Fruit fly (Drosophila melanogaster) whole organism, embryonic: ENCODE results near the gene CaMKII.

Source experiments
- Adf1 ChIP-seq: fragments of 200-800 bp; sonication (Bioruptor generic); IDR thresholded peaks from 2 replicates; pipeline ENCODE4 v1.3.6; 2022; ENCODE audit warnings: missing biosample characterization, missing genetic modification characterization
- BtbVII ChIP-seq: fragments of 200-800 bp; sonication (Bioruptor generic); optimal IDR thresholded peaks from 3 replicates; lab custom pipeline; 2017; ENCODE audit warnings: missing biosample characterization, mild to moderate bottlenecking, missing genetic modification characterization
- CG15011 ChIP-seq: fragments of 200-800 bp; sonication (Bioruptor generic); optimal IDR thresholded peaks from 3 replicates; lab custom pipeline; 2018; ENCODE audit warnings: missing biosample characterization, mild to moderate bottlenecking, missing genetic modification characterization
- CG17361 ChIP-seq: fragments of 200-800 bp; sonication (Bioruptor generic); IDR thresholded peaks from 3 replicates; pipeline ENCODE4 v1.3.6; 2022; ENCODE audit warnings: missing biosample characterization, missing genetic modification characterization
- CG17612 ChIP-seq: fragments of 200-800 bp; sonication (Bioruptor generic); IDR thresholded peaks from 2 replicates; pipeline ENCODE4 v1.3.6; 2022; ENCODE audit warnings: missing biosample characterization, missing genetic modification characterization
- CG18011 ChIP-seq: fragments of 200-800 bp; sonication (Bioruptor generic); optimal IDR thresholded peaks from 2 replicates; lab custom pipeline; 2017; ENCODE audit warnings: missing biosample characterization, missing genetic modification characterization, mild to moderate bottlenecking, moderate library complexity, missing genotype
- CG2889 ChIP-seq: fragments of 200-800 bp; sonication (Bioruptor generic); IDR thresholded peaks from 3 replicates; pipeline ENCODE4 v1.3.6; 2022; ENCODE audit warnings: missing biosample characterization, missing genetic modification characterization
- CG33213 ChIP-seq: fragments of 200-800 bp; sonication (Bioruptor generic); optimal IDR thresholded peaks from 3 replicates; lab custom pipeline; 2016; ENCODE audit warnings: missing biosample characterization, missing genetic modification characterization
- CG34422 ChIP-seq: fragments of 200-800 bp; sonication (Bioruptor generic); IDR thresholded peaks from 3 replicates; pipeline ENCODE4 v1.3.6; 2022; ENCODE audit warnings: missing biosample characterization, missing genetic modification characterization
- CG3995 ChIP-seq: fragments of 200-800 bp; sonication (Bioruptor generic); optimal IDR thresholded peaks from 3 replicates; lab custom pipeline; 2016; ENCODE audit warnings: missing biosample characterization, missing genetic modification characterization
- CG4360 ChIP-seq: fragments of 200-800 bp; sonication (Bioruptor generic); IDR thresholded peaks from 2 replicates; pipeline ENCODE4 v1.3.6; 2022; ENCODE audit warnings: missing biosample characterization, missing genetic modification characterization
- CG4424 ChIP-seq: fragments of 200-800 bp; sonication (Bioruptor generic); optimal IDR thresholded peaks from 3 replicates; lab custom pipeline; 2016; ENCODE audit warnings: missing biosample characterization, missing genetic modification characterization
- CG4820 ChIP-seq: fragments of 200-800 bp; sonication (Bioruptor generic); optimal IDR thresholded peaks from 3 replicates; lab custom pipeline; 2016; ENCODE audit warnings: missing biosample characterization, missing genetic modification characterization
- CG5953 ChIP-seq: fragments of 200-800 bp; sonication (Bioruptor generic); IDR thresholded peaks from 2 replicates; pipeline ENCODE4 v1.3.6; 2022; ENCODE audit warnings: missing biosample characterization, missing genetic modification characterization
- CG6813 ChIP-seq: fragments of 200-800 bp; sonication (Bioruptor generic); optimal IDR thresholded peaks from 2 replicates; lab custom pipeline; 2017; ENCODE audit warnings: missing biosample characterization, missing genetic modification characterization, mild to moderate bottlenecking, moderate library complexity, missing genetic modification reagents
- CG7271 ChIP-seq: fragments of 200-800 bp; sonication (Bioruptor generic); optimal IDR thresholded peaks from 2 replicates; lab custom pipeline; 2018; ENCODE audit warnings: missing biosample characterization, mild to moderate bottlenecking, missing genetic modification characterization, moderate library complexity
- CG7372 ChIP-seq: fragments of 200-800 bp; sonication (Bioruptor generic); IDR thresholded peaks from 2 replicates; pipeline ENCODE4 v1.3.6; 2022; ENCODE audit warnings: missing biosample characterization, missing genetic modification characterization
- CG8765 ChIP-seq: fragments of 200-800 bp; sonication (Bioruptor generic); IDR thresholded peaks from 2 replicates; pipeline ENCODE4 v1.3.6; 2022; ENCODE audit warnings: missing biosample characterization, missing genetic modification characterization
- CG8944 ChIP-seq: fragments of 200-800 bp; sonication (Bioruptor generic); optimal IDR thresholded peaks from 3 replicates; lab custom pipeline; 2016; ENCODE audit warnings: missing biosample characterization, missing genetic modification characterization
- CG9932 ChIP-seq: fragments of 200-800 bp; sonication (Bioruptor generic); IDR thresholded peaks from 2 replicates; pipeline ENCODE4 v1.3.6; 2022; ENCODE audit warnings: missing biosample characterization, missing genetic modification characterization
- CkIIα-i1 ChIP-seq: fragments of 200-800 bp; sonication (Bioruptor generic); IDR thresholded peaks from 2 replicates; pipeline ENCODE4 v1.3.6; 2022; ENCODE audit warnings: missing biosample characterization, missing genetic modification characterization
- Dad ChIP-seq: fragments of 200-800 bp; sonication (Bioruptor generic); optimal IDR thresholded peaks from 3 replicates; lab custom pipeline; 2016; ENCODE audit warnings: missing biosample characterization, missing genetic modification characterization
- Doc3 ChIP-seq: fragments of 200-800 bp; sonication (Bioruptor generic); IDR thresholded peaks from 3 replicates; pipeline ENCODE4 v1.3.6; 2022; ENCODE audit warnings: missing biosample characterization, missing genetic modification characterization; ENCODE audit not compliant: partially characterized antibody
- Gug ChIP-seq: fragments of 200-800 bp; sonication (Bioruptor generic); IDR thresholded peaks from 4 replicates; pipeline ENCODE4 v1.3.6; 2022; ENCODE audit warnings: missing biosample characterization, missing genetic modification characterization
- H15 ChIP-seq: fragments of 200-800 bp; sonication (Bioruptor generic); IDR thresholded peaks from 3 replicates; pipeline ENCODE4 v1.3.6; 2022; ENCODE audit warnings: missing biosample characterization, missing genetic modification characterization
- Hey ChIP-seq: fragments of 200-800 bp; sonication (Bioruptor generic); optimal IDR thresholded peaks from 3 replicates; lab custom pipeline; 2018; ENCODE audit warnings: missing biosample characterization, mild to moderate bottlenecking, missing genetic modification characterization
- Hmr ChIP-seq: fragments of 200-800 bp; sonication (Bioruptor generic); optimal IDR thresholded peaks from 3 replicates; lab custom pipeline; 2017; ENCODE audit warnings: mild to moderate bottlenecking, missing biosample characterization, missing genetic modification reagents, missing genetic modification characterization
- Hsf ChIP-seq: fragments of 200-800 bp; sonication (Bioruptor generic); optimal IDR thresholded peaks from 3 replicates; lab custom pipeline; 2016; ENCODE audit warnings: missing biosample characterization, missing genetic modification characterization
- Myb ChIP-seq: fragments of 200-800 bp; sonication (Bioruptor generic); optimal IDR thresholded peaks from 2 replicates; lab custom pipeline; 2016; ENCODE audit warnings: missing biosample characterization, missing genetic modification characterization
- Nf-YA ChIP-seq: fragments of 200-800 bp; sonication (Bioruptor generic); IDR thresholded peaks from 2 replicates; pipeline ENCODE4 v1.3.6; 2022; ENCODE audit warnings: missing biosample characterization, missing genetic modification characterization
- Nf-YC ChIP-seq: fragments of 200-800 bp; optimal IDR thresholded peaks from 3 replicates; lab custom pipeline; 2019; ENCODE audit warnings: missing biosample characterization, mild to moderate bottlenecking, missing genetic modification characterization, moderate library complexity
- PHDP ChIP-seq: fragments of 200-800 bp; sonication (Bioruptor generic); optimal IDR thresholded peaks from 3 replicates; lab custom pipeline; 2018; ENCODE audit warnings: missing biosample characterization, mild to moderate bottlenecking, missing genetic modification characterization, moderate library complexity
- Ssrp ChIP-seq: fragments of 200-800 bp; sonication (Bioruptor generic); optimal IDR thresholded peaks from 2 replicates; lab custom pipeline; 2018; ENCODE audit warnings: missing biosample characterization, mild to moderate bottlenecking, missing genetic modification characterization, moderate library complexity
- crc ChIP-seq: fragments of 200-800 bp; sonication (Bioruptor generic); optimal IDR thresholded peaks from 2 replicates; lab custom pipeline; 2016; ENCODE audit warnings: missing biosample characterization, missing genetic modification characterization
- dpn ChIP-seq, 2 experiments: fragments of 200-800 bp; sonication (Bioruptor generic); optimal IDR thresholded peaks; 3 replicates each; lab custom pipeline; 2016; ENCODE audit warnings: missing biosample characterization in 2 of 2, missing genetic modification characterization in 2 of 2
- exex ChIP-seq: fragments of 200-800 bp; sonication (Bioruptor generic); optimal IDR thresholded peaks from 4 replicates; lab custom pipeline; 2018; ENCODE audit warnings: missing biosample characterization, mild to moderate bottlenecking, missing genetic modification characterization, moderate library complexity
- fu2 ChIP-seq: fragments of 200-800 bp; sonication (Bioruptor generic); optimal IDR thresholded peaks from 2 replicates; lab custom pipeline; 2016; ENCODE audit warnings: missing biosample characterization, missing genetic modification characterization
- gem ChIP-seq: fragments of 200-800 bp; sonication (Bioruptor generic); optimal IDR thresholded peaks from 2 replicates; lab custom pipeline; 2019; ENCODE audit warnings: missing biosample characterization, mild to moderate bottlenecking, missing genetic modification characterization, moderate library complexity
- h ChIP-seq: fragments of >200 bp; optimal IDR thresholded peaks from 2 replicates; lab custom pipeline; 2017
- hbn ChIP-seq: fragments of 200-800 bp; sonication (Bioruptor generic); IDR thresholded peaks from 2 replicates; pipeline ENCODE4 v1.3.6; 2022; ENCODE audit warnings: missing biosample characterization, missing genetic modification characterization; ENCODE audit not compliant: partially characterized antibody
- jumu ChIP-seq: fragments of 200-800 bp; sonication (Bioruptor generic); optimal IDR thresholded peaks from 3 replicates; lab custom pipeline; 2016; ENCODE audit warnings: missing biosample characterization, missing genetic modification characterization
- ken ChIP-seq: fragments of 200-800 bp; sonication (Bioruptor generic); IDR thresholded peaks from 3 replicates; pipeline ENCODE4 v1.3.6; 2022; ENCODE audit warnings: missing biosample characterization, missing genetic modification characterization
- maf-S ChIP-seq: fragments of 200-800 bp; sonication (Bioruptor generic); optimal IDR thresholded peaks from 2 replicates; lab custom pipeline; 2016; ENCODE audit warnings: missing biosample characterization, missing genetic modification characterization
- nmo ChIP-seq: fragments of 200-800 bp; sonication (Bioruptor generic); optimal IDR thresholded peaks from 2 replicates; lab custom pipeline; 2018; ENCODE audit warnings: missing biosample characterization, mild to moderate bottlenecking, missing genetic modification characterization, moderate library complexity
- oc ChIP-seq: fragments of 200-800 bp; sonication (Bioruptor generic); optimal IDR thresholded peaks from 2 replicates; lab custom pipeline; 2018; ENCODE audit warnings: missing biosample characterization, mild to moderate bottlenecking, missing genetic modification characterization, moderate library complexity
- repo ChIP-seq: fragments of 200-800 bp; sonication (Bioruptor generic); optimal IDR thresholded peaks from 2 replicates; lab custom pipeline; 2016; ENCODE audit warnings: missing biosample characterization, missing genetic modification characterization
- schlank ChIP-seq: fragments of 200-800 bp; sonication (Bioruptor generic); optimal IDR thresholded peaks from 2 replicates; lab custom pipeline; 2018; ENCODE audit warnings: missing biosample characterization, mild to moderate bottlenecking, missing genetic modification characterization
- shn ChIP-seq: fragments of 200-800 bp; sonication (Bioruptor generic); optimal IDR thresholded peaks from 3 replicates; lab custom pipeline; 2016; ENCODE audit warnings: missing biosample characterization, missing genetic modification characterization
- slp2 ChIP-seq: fragments of 200-800 bp; sonication (Bioruptor generic); optimal IDR thresholded peaks from 2 replicates; lab custom pipeline; 2016; ENCODE audit warnings: missing biosample characterization, missing genetic modification characterization
- sqz ChIP-seq: fragments of 200-800 bp; sonication (Bioruptor generic); optimal IDR thresholded peaks from 3 replicates; lab custom pipeline; 2018; ENCODE audit warnings: missing biosample characterization, mild to moderate bottlenecking, missing genetic modification characterization
- tgo ChIP-seq: fragments of 200-800 bp; sonication (Bioruptor generic); IDR thresholded peaks from 3 replicates; pipeline ENCODE4 v1.3.6; 2022; ENCODE audit warnings: missing biosample characterization, missing genetic modification characterization
- zfh2 ChIP-seq: fragments of 200-800 bp; sonication (Bioruptor generic); optimal IDR thresholded peaks from 2 replicates; lab custom pipeline; 2016; ENCODE audit warnings: missing biosample characterization, missing genetic modification characterization

The CaMKII gene

dm6 chr4:989058-989770 lies 64.3 kb downstream of the CaMKII start, which contains the start of gene toy (continued):
- TF ChIP-seq BtbVII (no peak), CG3995 (GFP tag; lab: Kevin White, UChicago) (no peak), CG4820 (GFP tag; lab: Kevin White, UChicago) (no peak), CG7271 (tag; lab: Kevin White, UChicago) (peak; percentile 6), Hey (tag; lab: Kevin White, UChicago) (no peak), CG17612 (GFP tag; lab: Robert Waterston, UW) (no peak), jumu (GFP tag; lab: Kevin White, UChicago) (no peak), fu2 (GFP tag; lab: Kevin White, UChicago) (no peak), ken (GFP tag; lab: Robert Waterston, UW) (no peak), CG7372 (no peak), schlank (no peak), Gug (GFP tag; lab: Robert Waterston, UW) (no peak), oc (tag; lab: Kevin White, UChicago) (no peak), exex (tag; lab: Kevin White, UChicago) (no peak), gem (tag; lab: Kevin White, UChicago) (no peak), Hsf (GFP tag; lab: Kevin White, UChicago) (no peak), CG4360 (GFP tag; lab: Robert Waterston, UW) (peak; percentile 100), PHDP (tag; lab: Kevin White, UChicago) (no peak), maf-S (GFP tag; lab: Kevin White, UChicago) (no peak), CkIIα-i1 (GFP tag; lab: Robert Waterston, UW) (no peak), Ssrp (tag; lab: Kevin White, UChicago) (no peak), Doc3 (GFP tag; lab: Robert Waterston, UW) (no peak), CG17361 (GFP tag; lab: Robert Waterston, UW) (no peak), Dad (GFP tag; lab: Kevin White, UChicago) (no peak), tgo (GFP tag; lab: Robert Waterston, UW) (no peak), CG8765 (GFP tag; lab: Robert Waterston, UW) (no peak), Adf1 (GFP tag; lab: Robert Waterston, UW) (peak; percentile 53), hbn (GFP tag; lab: Robert Waterston, UW) (no peak), crc (GFP tag; lab: Kevin White, UChicago) (no peak), sqz (GFP tag; lab: Kevin White, UChicago) (no peak), Hmr (GFP tag; lab: Kevin White, UChicago) (no peak), CG2889 (GFP tag; lab: Robert Waterston, UW) (no peak), CG9932 (GFP tag; lab: Robert Waterston, UW) (no peak), Myb (GFP tag; lab: Kevin White, UChicago) (no peak), H15 (GFP tag; lab: Robert Waterston, UW) (no peak), CG4424 (no peak), nmo (GFP tag; lab: Kevin White, UChicago) (no peak), CG6813 (GFP tag; lab: Kevin White, UChicago) (no peak), CG18011 (GFP tag; lab: Kevin White, UChicago) (no peak), CG5953 (no peak), CG33213 (GFP tag; lab: Kevin White, UChicago) (no peak), CG34422 (GFP tag; lab: Robert Waterston, UW) (no peak), shn (no peak), CG15011 (no peak), zfh2 (GFP tag; lab: Kevin White, UChicago) (no peak), dpn (GFP tag; optimal IDR thresholded peaks at IDR 0.05; lab: Kevin White, UChicago) (no peak), repo (GFP tag; lab: Kevin White, UChicago) (no peak), h (lab: Kevin White, UChicago) (no peak), slp2 (GFP tag; lab: Kevin White, UChicago) (no peak), Nf-YA (GFP tag; lab: Robert Waterston, UW) (peak; percentile 100), CG8944 (GFP tag; lab: Kevin White, UChicago) (no peak), Nf-YC (tag; lab: Kevin White, UChicago) (peak; percentile 100)
